Worm (Caenorhabditis elegans) whole organism, young adult: ENCODE measurements around the gene EEED8.13.

Source experiments
- B0019.2 ChIP-seq: fragments of 200-800 bp; sonication (Bioruptor generic); conservative IDR thresholded peaks from 2 replicates; pipeline ENCODE4 v1.3.6; 2022; ENCODE audit warnings: missing genetic modification reagents, missing genetic modification characterization, missing compliant biosample characterization
- B0336.3 ChIP-seq: fragments of 200-800 bp; sonication (Bioruptor generic); IDR thresholded peaks from 2 replicates; pipeline ENCODE4 v1.3.6; 2022; ENCODE audit warnings: missing genetic modification characterization, missing compliant biosample characterization
- C06A6.2 ChIP-seq: fragments of 200-800 bp; sonication (Bioruptor generic); conservative IDR thresholded peaks from 2 replicates; pipeline ENCODE4 v1.3.6; 2022; ENCODE audit warnings: missing genetic modification characterization, missing compliant biosample characterization
- F33H1.4 ChIP-seq: fragments of 200-800 bp; sonication (Bioruptor generic); IDR thresholded peaks from 2 replicates; pipeline ENCODE4 v1.3.6; 2022; ENCODE audit warnings: missing genetic modification reagents, missing genetic modification characterization, missing compliant biosample characterization
- F37B4.10 ChIP-seq: fragments of 200-800 bp; sonication (Bioruptor generic); IDR thresholded peaks from 2 replicates; pipeline ENCODE4 v1.3.6; 2022; ENCODE audit warnings: missing genetic modification characterization, missing compliant biosample characterization
- F39B2.1 ChIP-seq: fragments of 200-800 bp; sonication (Bioruptor generic); IDR thresholded peaks from 2 replicates; pipeline ENCODE4 v1.3.6; 2022; ENCODE audit warnings: missing genetic modification reagents, missing genetic modification characterization, missing compliant biosample characterization
- F55B11.4 ChIP-seq: sonication (generic microtip); optimal IDR thresholded peaks from 2 replicates; lab custom pipeline; 2016; ENCODE audit warnings: missing compliant biosample characterization, missing genetic modification characterization, borderline replicate concordance; ENCODE audit not compliant: insufficient read depth
- F57A8.1 ChIP-seq: fragments of 200-800 bp; sonication (Bioruptor generic); optimal IDR thresholded peaks from 2 replicates; lab custom pipeline; 2018; ENCODE audit warnings: mild to moderate bottlenecking, missing genetic modification characterization, moderate library complexity, missing compliant biosample characterization
- K11D2.4 ChIP-seq: fragments of 200-800 bp; sonication (Bioruptor generic); IDR thresholded peaks from 2 replicates; pipeline ENCODE4 v1.3.6; 2022; ENCODE audit warnings: missing genetic modification reagents, missing genetic modification characterization, missing compliant biosample characterization
- Y53G8AR.9 ChIP-seq: fragments of 200-800 bp; sonication (Bioruptor generic); conservative IDR thresholded peaks from 2 replicates; pipeline ENCODE4 v1.3.6; 2022; ENCODE audit warnings: missing genetic modification reagents, missing genetic modification characterization, missing compliant biosample characterization
- Y56A3A.18 ChIP-seq: fragments of 200-800 bp; sonication (Bioruptor generic); IDR thresholded peaks from 2 replicates; pipeline ENCODE4 v1.3.6; 2022; ENCODE audit warnings: missing genetic modification reagents, missing genetic modification characterization, missing compliant biosample characterization
- Y95B8A.8 ChIP-seq: fragments of 200-800 bp; sonication (Bioruptor generic); IDR thresholded peaks from 2 replicates; pipeline ENCODE4 v1.3.6; 2022; ENCODE audit warnings: missing genetic modification reagents, missing genetic modification characterization, missing compliant biosample characterization
- akir-1 ChIP-seq: fragments of 200-800 bp; sonication (Bioruptor generic); optimal IDR thresholded peaks from 2 replicates; lab custom pipeline; 2018; ENCODE audit warnings: mild to moderate bottlenecking, missing genetic modification characterization, moderate library complexity, missing compliant biosample characterization
- aptf-2 ChIP-seq: fragments of 200-800 bp; sonication (Bioruptor generic); conservative IDR thresholded peaks from 2 replicates; pipeline ENCODE4 v1.3.6; 2022; ENCODE audit warnings: missing genetic modification reagents, missing genetic modification characterization, missing compliant biosample characterization
- atf-7 ChIP-seq: sonication (generic microtip); optimal IDR thresholded peaks from 2 replicates; lab custom pipeline; 2017; ENCODE audit warnings: mild to moderate bottlenecking, missing genetic modification characterization, missing compliant biosample characterization
- attf-3 ChIP-seq: fragments of 200-800 bp; sonication (Bioruptor generic); conservative IDR thresholded peaks from 2 replicates; pipeline ENCODE4 v1.3.6; 2022; ENCODE audit warnings: missing genetic modification reagents, missing genetic modification characterization, missing compliant biosample characterization
- cebp-1 ChIP-seq, 2 experiments: fragments of 200-800 bp in 1 of 2; sonication (Bioruptor generic) in 1 of 2; sonication (generic microtip) in 1 of 2; IDR thresholded peaks in 1 of 2; optimal IDR thresholded peaks in 1 of 2; 2 replicates each; pipeline versions ENCODE4 v1.3.6 to Lab custom; 2017 to 2022; ENCODE audit warnings: missing compliant biosample characterization in 2 of 2, missing genetic modification characterization in 2 of 2, mild to moderate bottlenecking in 1 of 2, missing genetic modification reagents in 1 of 2, moderate library complexity in 1 of 2
- cebp-2 ChIP-seq: fragments of 200-800 bp; sonication (Bioruptor generic); IDR thresholded peaks from 2 replicates; pipeline ENCODE4 v1.3.6; 2022; ENCODE audit warnings: missing genetic modification characterization, missing compliant biosample characterization
- ceh-100 ChIP-seq: fragments of 200-800 bp; sonication (Bioruptor generic); IDR thresholded peaks from 2 replicates; pipeline ENCODE4 v1.3.6; 2022; ENCODE audit warnings: missing genetic modification reagents, missing genetic modification characterization, missing compliant biosample characterization
- ceh-27 ChIP-seq: fragments of 200-800 bp; sonication (Bioruptor generic); optimal IDR thresholded peaks from 2 replicates; lab custom pipeline; 2018; ENCODE audit warnings: mild to moderate bottlenecking, missing genetic modification characterization, moderate library complexity, missing compliant biosample characterization
- ceh-79 ChIP-seq: sonication (generic microtip); optimal IDR thresholded peaks from 2 replicates; lab custom pipeline; 2017; ENCODE audit warnings: mild to moderate bottlenecking, missing genetic modification characterization, missing compliant biosample characterization
- ceh-91 ChIP-seq: fragments of 200-800 bp; sonication (Bioruptor generic); IDR thresholded peaks from 2 replicates; pipeline ENCODE4 v1.3.6; 2022; ENCODE audit warnings: missing genetic modification reagents, missing genetic modification characterization, missing compliant biosample characterization
- chd-7 ChIP-seq: sonication (generic microtip); optimal IDR thresholded peaks from 2 replicates; lab custom pipeline; 2016; ENCODE audit warnings: mild to moderate bottlenecking, missing genetic modification characterization, moderate library complexity, missing compliant biosample characterization
- dox-1 ChIP-seq: fragments of 200-800 bp; sonication (Bioruptor generic); IDR thresholded peaks from 2 replicates; pipeline ENCODE4 v1.3.6; 2022; ENCODE audit warnings: missing genetic modification reagents, missing genetic modification characterization, missing compliant biosample characterization
- efl-1 ChIP-seq: fragments of 150-350 bp; optimal IDR thresholded peaks from 2 replicates; lab custom pipeline; 2014; ENCODE audit warnings: missing biosample characterization, missing genetic modification reagents, missing genetic modification characterization
- him-1 ChIP-seq: sonication (generic microtip); optimal IDR thresholded peaks from 2 replicates; lab custom pipeline; 2016; ENCODE audit warnings: missing genotype, missing genetic modification reagents, missing genetic modification characterization, missing compliant biosample characterization
- hsf-1 ChIP-seq: fragments of 200-800 bp; sonication (Bioruptor generic); IDR thresholded peaks from 2 replicates; pipeline ENCODE4 v1.3.6; 2022; ENCODE audit warnings: missing genetic modification reagents, missing genetic modification characterization, missing compliant biosample characterization
- lag-1 ChIP-seq: fragments of 200-800 bp; sonication (Bioruptor generic); IDR thresholded peaks from 2 replicates; pipeline ENCODE4 v1.3.6; 2022; ENCODE audit warnings: missing genetic modification reagents, missing genetic modification characterization, missing compliant biosample characterization
- lin-26 ChIP-seq: fragments of 200-800 bp; sonication (Bioruptor generic); IDR thresholded peaks from 2 replicates; pipeline ENCODE4 v1.3.6; 2022; ENCODE audit warnings: missing genetic modification reagents, missing genetic modification characterization, missing compliant biosample characterization
- madf-3 ChIP-seq: fragments of 200-800 bp; sonication (Bioruptor generic); IDR thresholded peaks from 2 replicates; pipeline ENCODE4 v1.3.6; 2022; ENCODE audit warnings: missing genetic modification reagents, missing genetic modification characterization, missing compliant biosample characterization
- mes-4 ChIP-seq: sonication (generic microtip); optimal IDR thresholded peaks from 2 replicates; lab custom pipeline; 2016; ENCODE audit warnings: missing genotype, missing genetic modification characterization, missing compliant biosample characterization
- mxl-1 ChIP-seq: sonication (generic microtip); optimal IDR thresholded peaks from 2 replicates; lab custom pipeline; 2016; ENCODE audit warnings: missing genetic modification characterization, missing compliant biosample characterization
- nfya-2 ChIP-seq: fragments of 200-800 bp; sonication (Bioruptor generic); IDR thresholded peaks from 2 replicates; pipeline ENCODE4 v1.3.6; 2022; ENCODE audit warnings: missing genetic modification reagents, missing genetic modification characterization, missing compliant biosample characterization
- nfyb-1 ChIP-seq: fragments of 200-800 bp; sonication (Bioruptor generic); IDR thresholded peaks from 2 replicates; pipeline ENCODE4 v1.3.6; 2022; ENCODE audit warnings: missing genetic modification reagents, missing genetic modification characterization, missing compliant biosample characterization
- nhr-120 ChIP-seq: fragments of 200-800 bp; sonication (Bioruptor generic); IDR thresholded peaks from 2 replicates; pipeline ENCODE4 v1.3.6; 2022; ENCODE audit warnings: missing genetic modification characterization, missing compliant biosample characterization
- nhr-179 ChIP-seq: sonication (generic microtip); optimal IDR thresholded peaks from 2 replicates; lab custom pipeline; 2016; ENCODE audit warnings: mild to moderate bottlenecking, missing genetic modification characterization, missing compliant biosample characterization
- rcor-1 ChIP-seq: fragments of 200-800 bp; sonication (Bioruptor generic); IDR thresholded peaks from 2 replicates; pipeline ENCODE4 v1.3.6; 2022; ENCODE audit warnings: missing genetic modification reagents, missing genetic modification characterization, missing compliant biosample characterization
- rec-8 ChIP-seq, 2 experiments: sonication (generic microtip); optimal IDR thresholded peaks; 2 replicates each; lab custom pipeline; 2016; ENCODE audit warnings: mild to moderate bottlenecking in 2 of 2, missing genetic modification characterization in 2 of 2, missing genetic modification reagents in 2 of 2, missing genotype in 2 of 2, missing biosample characterization in 1 of 2, missing compliant biosample characterization in 1 of 2, moderate library complexity in 1 of 2
- sea-2 ChIP-seq: fragments of 200-800 bp; sonication (Bioruptor generic); IDR thresholded peaks from 2 replicates; pipeline ENCODE4 v1.3.6; 2022; ENCODE audit warnings: missing genetic modification characterization, missing compliant biosample characterization
- sptf-2 ChIP-seq: fragments of 200-800 bp; sonication (Bioruptor generic); optimal IDR thresholded peaks from 2 replicates; lab custom pipeline; 2018; ENCODE audit warnings: mild to moderate bottlenecking, missing genetic modification characterization, missing compliant biosample characterization
- tlf-1 ChIP-seq: fragments of 200-800 bp; sonication (Bioruptor generic); optimal IDR thresholded peaks from 2 replicates; lab custom pipeline; 2018; ENCODE audit warnings: mild to moderate bottlenecking, missing genetic modification characterization, missing compliant biosample characterization
- unc-62 ChIP-seq: fragments of 150-350 bp; optimal IDR thresholded peaks from 2 replicates; lab custom pipeline; 2014; ENCODE audit warnings: missing biosample characterization, missing genetic modification reagents, missing genetic modification characterization
- xnd-1 ChIP-seq: sonication (generic microtip); optimal IDR thresholded peaks from 2 replicates; lab custom pipeline; 2016; ENCODE audit warnings: missing genotype, missing genetic modification reagents, missing genetic modification characterization, missing compliant biosample characterization
- ztf-25 ChIP-seq: fragments of 200-800 bp; sonication (Bioruptor generic); IDR thresholded peaks from 2 replicates; pipeline ENCODE4 v1.3.6; 2022; ENCODE audit warnings: missing genetic modification reagents, missing genetic modification characterization, missing compliant biosample characterization
- ztf-26 ChIP-seq: sonication (generic microtip); optimal IDR thresholded peaks from 2 replicates; lab custom pipeline; 2017; ENCODE audit warnings: missing genetic modification characterization, missing compliant biosample characterization
- ztf-6 ChIP-seq: fragments of 200-800 bp; sonication (Bioruptor generic); IDR thresholded peaks from 2 replicates; pipeline ENCODE4 v1.3.6; 2022; ENCODE audit warnings: missing genetic modification reagents, missing genetic modification characterization, missing compliant biosample characterization

The EEED8.13 gene

ce11 chrII:5388786-5389421, 23.5 kb downstream of the EEED8.13 start, which contains the start of gene rsp-4:
Gene rsp-4 (minus strand): TSS chrII:5388836.
- TF ChIP-seq Y53G8AR.9 (GFP tag; lab: Robert Waterston, UW) (no peak), nfyb-1 (GFP tag; lab: Robert Waterston, UW) (0 out of 2 replicates have a peak, but pooled peaks have one; percentile 36)

ce11 chrII:5387217-5387616, 25.1 kb downstream of the EEED8.13 start, which contains the start of gene ccpp-6:
Gene ccpp-6 (minus strand): TSS chrII:5387317.
- TF ChIP-seq F55B11.4 (tag; lab: Kevin White, UChicago): no peak
- TF ChIP-seq ceh-91 (GFP tag; lab: Robert Waterston, UW): no peak
- TF ChIP-seq nhr-179 (tag; lab: Kevin White, UChicago): no peak
- TF ChIP-seq akir-1: no peak
- TF ChIP-seq unc-62 (GFP tag; lab: Kevin White, UChicago): no peak
- TF ChIP-seq Y53G8AR.9 (GFP tag; lab: Robert Waterston, UW): 0 out of 2 replicates have a peak, but pooled peaks have one; percentile 11
- no peak for TF ChIP-seq xnd-1 (tag; lab: Kevin White, UChicago)
- no peak for TF ChIP-seq nfyb-1 (GFP tag; lab: Robert Waterston, UW)
- no peak for TF ChIP-seq ztf-26 (tag; lab: Kevin White, UChicago)
- no peak for TF ChIP-seq ceh-100 (GFP tag; lab: Robert Waterston, UW)
- no peak for TF ChIP-seq F37B4.10 (GFP tag; lab: Robert Waterston, UW)
- no peak for TF ChIP-seq F33H1.4
- TF ChIP-seq sptf-2 (GFP tag; lab: Kevin White, UChicago): no peak
- no peak for TF ChIP-seq atf-7 (tag; lab: Kevin White, UChicago)
- no peak for TF ChIP-seq K11D2.4 (GFP tag; lab: Robert Waterston, UW)
- TF ChIP-seq mxl-1: no peak
- no peak for TF ChIP-seq dox-1 (GFP tag; lab: Robert Waterston, UW)
- no peak for TF ChIP-seq ceh-79
- no peak for TF ChIP-seq lag-1 (GFP tag; lab: Robert Waterston, UW)
- 0 out of 2 replicates have a peak, but pooled peaks have one; percentile 42 for TF ChIP-seq madf-3 (GFP tag; lab: Robert Waterston, UW)
- TF ChIP-seq tlf-1: no peak
- TF ChIP-seq rec-8 (tag; optimal IDR thresholded peaks at IDR 0.05; lab: Kevin White, UChicago): no peak
- 0 out of 2 replicates have a peak, but pooled peaks have one; percentile 22 for TF ChIP-seq hsf-1 (GFP tag; lab: Robert Waterston, UW)
- TF ChIP-seq cebp-1 (GFP tag; IDR thresholded peaks at IDR 0.05; lab: Robert Waterston, UW): no peak
- TF ChIP-seq cebp-1 (tag; optimal IDR thresholded peaks at IDR 0.05; lab: Kevin White, UChicago): no peak
- TF ChIP-seq B0336.3: peak; percentile 40; the same call in 1 of the 2 replicates
- TF ChIP-seq attf-3: no peak
- TF ChIP-seq ztf-6 (GFP tag; lab: Robert Waterston, UW): no peak
- no peak for TF ChIP-seq chd-7 (tag; lab: Kevin White, UChicago)
- no peak for TF ChIP-seq efl-1 (GFP tag; lab: Kevin White, UChicago)
- TF ChIP-seq B0019.2 (GFP tag; lab: Robert Waterston, UW): no peak
- TF ChIP-seq F39B2.1: no peak
- TF ChIP-seq lin-26: no peak
- TF ChIP-seq Y56A3A.18 (GFP tag; lab: Robert Waterston, UW): no peak
- no peak for TF ChIP-seq mes-4 (tag; lab: Kevin White, UChicago)
- peak; percentile 36; the same call in 1 of the 2 replicates for TF ChIP-seq Y95B8A.8 (GFP tag; lab: Robert Waterston, UW)
- TF ChIP-seq ztf-25: no peak
- TF ChIP-seq rcor-1 (GFP tag; lab: Robert Waterston, UW): no peak
- TF ChIP-seq aptf-2: no peak
- peak; percentile 23 for TF ChIP-seq him-1
- no peak for TF ChIP-seq C06A6.2 (GFP tag; lab: Robert Waterston, UW)
- TF ChIP-seq cebp-2: no peak
- TF ChIP-seq nhr-120: no peak
- no peak for TF ChIP-seq ceh-27 (GFP tag; lab: Kevin White, UChicago)
- TF ChIP-seq F57A8.1: no peak
- TF ChIP-seq nfya-2 (GFP tag; lab: Robert Waterston, UW): no peak
- no peak for TF ChIP-seq sea-2 (GFP tag; lab: Robert Waterston, UW)
- TF ChIP-seq, all 124 proteins: peak for 6
